Worm (Caenorhabditis elegans) whole organism, mixed stage, embryonic: ENCODE data around the gene gly-11.

Source experiments
- blmp-1 ChIP-seq: fragments of 150-350 bp; optimal IDR thresholded peaks from 2 replicates; lab custom pipeline; 2014; ENCODE audit warnings: missing biosample characterization, missing genetic modification characterization
- elt-3 ChIP-seq: fragments of 150-350 bp; optimal IDR thresholded peaks from 2 replicates; lab custom pipeline; 2014; ENCODE audit warnings: missing biosample characterization, missing genetic modification characterization
- hlh-1 ChIP-seq: fragments of 150-350 bp; optimal IDR thresholded peaks from 2 replicates; lab custom pipeline; 2014; ENCODE audit warnings: missing biosample characterization, missing genetic modification reagents, missing genetic modification characterization
- lin-13 ChIP-seq: fragments of 150-350 bp; optimal IDR thresholded peaks from 2 replicates; lab custom pipeline; 2014; ENCODE audit warnings: missing biosample characterization, missing genetic modification characterization
- lsy-2 ChIP-seq: fragments of 150-350 bp; optimal IDR thresholded peaks from 2 replicates; lab custom pipeline; 2014; ENCODE audit warnings: missing biosample characterization, missing genetic modification characterization
- mab-5 ChIP-seq: fragments of 150-350 bp; optimal IDR thresholded peaks from 2 replicates; lab custom pipeline; 2014; ENCODE audit warnings: missing biosample characterization, missing genetic modification characterization
- mep-1 ChIP-seq: fragments of 150-350 bp; optimal IDR thresholded peaks from 2 replicates; lab custom pipeline; 2017; ENCODE audit warnings: missing biosample characterization, missing genetic modification reagents, missing genetic modification characterization, inconsistent platforms
- nhr-12 ChIP-seq: fragments of 150-350 bp; optimal IDR thresholded peaks from 2 replicates; lab custom pipeline; 2014; ENCODE audit warnings: missing biosample characterization, missing genetic modification characterization
- snpc-4 ChIP-seq: fragments of 150-350 bp; optimal IDR thresholded peaks from 2 replicates; lab custom pipeline; 2014; ENCODE audit warnings: missing biosample characterization, missing genetic modification characterization
- sptf-1 ChIP-seq: sonication (generic microtip); optimal IDR thresholded peaks from 2 replicates; lab custom pipeline; 2017; ENCODE audit warnings: mild to moderate bottlenecking, missing genetic modification characterization, moderate library complexity, missing compliant biosample characterization
- tbx-8 ChIP-seq: fragments of 200-800 bp; sonication (Bioruptor generic); optimal IDR thresholded peaks from 2 replicates; lab custom pipeline; 2018; ENCODE audit warnings: mild to moderate bottlenecking, missing genetic modification characterization, moderate library complexity, missing compliant biosample characterization
- unc-39 ChIP-seq: fragments of 150-350 bp; optimal IDR thresholded peaks from 2 replicates; lab custom pipeline; 2014; ENCODE audit warnings: missing biosample characterization, missing genetic modification characterization
- unc-62 ChIP-seq: fragments of 150-350 bp; optimal IDR thresholded peaks from 2 replicates; lab custom pipeline; 2014; ENCODE audit warnings: missing biosample characterization, missing genetic modification reagents, missing genetic modification characterization
- ztf-11 ChIP-seq: fragments of 150-350 bp; optimal IDR thresholded peaks from 2 replicates; lab custom pipeline; 2014; ENCODE audit warnings: missing biosample characterization, missing genetic modification characterization

DNA sequence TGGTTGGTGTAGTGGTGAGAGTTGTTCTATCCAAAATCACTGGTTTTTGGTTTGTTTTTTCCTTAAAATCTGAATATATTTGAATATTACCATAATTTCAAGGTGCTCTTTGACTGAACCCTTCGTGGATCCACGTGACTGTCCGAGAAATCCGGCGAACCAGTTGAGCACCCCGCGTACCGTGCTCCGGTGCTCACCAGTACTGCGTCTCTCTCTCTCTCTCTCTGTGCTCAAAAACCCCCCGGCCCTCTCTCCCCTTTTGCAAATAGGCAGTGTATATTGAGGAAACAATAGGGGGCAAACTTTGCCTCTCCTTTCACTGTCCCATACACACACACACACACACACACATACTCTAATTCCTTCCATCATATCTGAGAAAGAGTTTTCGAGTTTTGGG, 27.1 kb downstream of the gly-11 start:
- TF ChIP-seq snpc-4 (no peak), lin-13 (tag; lab: Kevin White, UChicago) (no peak), hlh-1 (tag; lab: Kevin White, UChicago) (no peak), mab-5 (tag; lab: Kevin White, UChicago) (no peak), lsy-2 (tag; lab: Kevin White, UChicago) (no peak), unc-62 (GFP tag; lab: Kevin White, UChicago) (no peak), mep-1 (tag; lab: Kevin White, UChicago) (no peak), unc-39 (tag; lab: Kevin White, UChicago) (no peak), blmp-1 (tag; lab: Kevin White, UChicago) (no peak), elt-3 (no peak), tbx-8 (no peak), ztf-11 (tag; lab: Kevin White, UChicago) (no peak), nhr-12 (no peak), sptf-1 (tag; lab: Kevin White, UChicago) (no peak)
